Fruit fly (Drosophila melanogaster) whole organism, prepupa: ENCODE measurements around the gene CG6654.

Experiments used
- Blimp-1 ChIP-seq: fragments of 200-800 bp; sonication (Bioruptor generic); optimal IDR thresholded peaks from 3 replicates; lab custom pipeline; 2017; ENCODE audit warnings: missing biosample characterization, missing genetic modification characterization, mild to moderate bottlenecking, moderate library complexity, missing genetic modification reagents
- CG10631 ChIP-seq: fragments of 200-800 bp; sonication (Bioruptor generic); optimal IDR thresholded peaks from 2 replicates; lab custom pipeline; 2016; ENCODE audit warnings: missing biosample characterization, missing genetic modification characterization
- CG10669 ChIP-seq: fragments of 200-800 bp; sonication (Bioruptor generic); optimal IDR thresholded peaks from 3 replicates; lab custom pipeline; 2018; ENCODE audit warnings: missing biosample characterization, mild to moderate bottlenecking, missing genetic modification characterization, moderate library complexity
- CG11294 ChIP-seq: fragments of 200-800 bp; sonication (Bioruptor generic); IDR thresholded peaks from 2 replicates; pipeline ENCODE4 v1.3.6; 2022; ENCODE audit warnings: missing biosample characterization, missing genetic modification characterization
- CG11762 ChIP-seq: fragments of 200-800 bp; sonication (Bioruptor generic); optimal IDR thresholded peaks from 3 replicates; lab custom pipeline; 2016; ENCODE audit warnings: missing biosample characterization, missing genetic modification characterization; ENCODE audit not compliant: insufficient read depth
- CG15336 ChIP-seq: fragments of 200-800 bp; sonication (Bioruptor generic); IDR thresholded peaks from 2 replicates; pipeline ENCODE4 v1.3.6; 2022; ENCODE audit warnings: missing biosample characterization, missing genetic modification characterization
- CG1621 ChIP-seq: fragments of 200-800 bp; sonication (Bioruptor generic); optimal IDR thresholded peaks from 3 replicates; lab custom pipeline; 2018; ENCODE audit warnings: missing biosample characterization, mild to moderate bottlenecking, missing genetic modification characterization
- CG16779 ChIP-seq: fragments of 200-800 bp; sonication (Bioruptor generic); optimal IDR thresholded peaks from 3 replicates; lab custom pipeline; 2017; ENCODE audit warnings: missing biosample characterization, mild to moderate bottlenecking, missing genetic modification characterization
- CG31627 ChIP-seq: fragments of 200-800 bp; sonication (Bioruptor generic); optimal IDR thresholded peaks from 3 replicates; lab custom pipeline; 2016; ENCODE audit warnings: missing biosample characterization, missing genetic modification characterization
- CG34406 ChIP-seq: fragments of 200-800 bp; sonication (Bioruptor generic); optimal IDR thresholded peaks from 3 replicates; lab custom pipeline; 2016; ENCODE audit warnings: missing biosample characterization, missing genetic modification characterization
- CG3919 ChIP-seq: fragments of 200-800 bp; sonication (Bioruptor generic); optimal IDR thresholded peaks from 3 replicates; lab custom pipeline; 2016; ENCODE audit warnings: missing biosample characterization, missing genetic modification characterization
- CG4318 ChIP-seq: fragments of 200-800 bp; sonication (Bioruptor generic); optimal IDR thresholded peaks from 3 replicates; lab custom pipeline; 2017; ENCODE audit warnings: missing biosample characterization, mild to moderate bottlenecking, missing genetic modification characterization
- CG6163 ChIP-seq: fragments of 200-800 bp; sonication (Bioruptor generic); IDR thresholded peaks from 3 replicates; pipeline ENCODE4 v1.3.6; 2022; ENCODE audit warnings: missing biosample characterization, missing genetic modification characterization
- CG6276 ChIP-seq: fragments of 200-800 bp; sonication (Bioruptor generic); optimal IDR thresholded peaks from 2 replicates; lab custom pipeline; 2017; ENCODE audit warnings: missing biosample characterization, mild to moderate bottlenecking, missing genetic modification characterization
- CG6792 ChIP-seq: fragments of 200-800 bp; sonication (Bioruptor generic); optimal IDR thresholded peaks from 3 replicates; lab custom pipeline; 2016; ENCODE audit warnings: missing biosample characterization, missing genetic modification characterization
- CG6808 ChIP-seq: fragments of 200-800 bp; sonication (Bioruptor generic); optimal IDR thresholded peaks from 3 replicates; lab custom pipeline; 2017; ENCODE audit warnings: missing biosample characterization, missing genetic modification characterization, mild to moderate bottlenecking, moderate library complexity, missing genetic modification reagents
- CG6854 ChIP-seq: fragments of 200-800 bp; sonication (Bioruptor generic); optimal IDR thresholded peaks from 2 replicates; lab custom pipeline; 2017; ENCODE audit warnings: missing biosample characterization, mild to moderate bottlenecking, missing genetic modification characterization
- CG7368 ChIP-seq: fragments of 200-800 bp; sonication (Bioruptor generic); optimal IDR thresholded peaks from 3 replicates; lab custom pipeline; 2016; ENCODE audit warnings: missing biosample characterization, missing genetic modification characterization
- CG8319 ChIP-seq: fragments of 200-800 bp; sonication (Bioruptor generic); optimal IDR thresholded peaks from 3 replicates; lab custom pipeline; 2016; ENCODE audit warnings: missing biosample characterization, missing genetic modification characterization
- CG9139 ChIP-seq: fragments of 200-800 bp; sonication (Bioruptor generic); optimal IDR thresholded peaks from 3 replicates; lab custom pipeline; 2017; ENCODE audit warnings: missing biosample characterization, mild to moderate bottlenecking, missing genetic modification characterization
- Eip75B ChIP-seq: fragments of 200-800 bp; sonication (Bioruptor generic); optimal IDR thresholded peaks from 3 replicates; lab custom pipeline; 2016; ENCODE audit warnings: missing biosample characterization, missing genetic modification characterization
- Eip78C ChIP-seq: fragments of 200-800 bp; sonication (Bioruptor generic); peaks from one replicate; lab custom pipeline; 2016; ENCODE audit warnings: missing biosample characterization, missing genetic modification characterization
- Ets21C ChIP-seq: fragments of 200-800 bp; sonication (Bioruptor generic); optimal IDR thresholded peaks from 3 replicates; lab custom pipeline; 2016; ENCODE audit warnings: missing biosample characterization, missing genetic modification characterization
- Ets96B ChIP-seq: fragments of 200-800 bp; optimal IDR thresholded peaks from 2 replicates; lab custom pipeline; 2019; ENCODE audit warnings: missing biosample characterization, mild to moderate bottlenecking, missing genetic modification characterization, moderate library complexity
- Gug ChIP-seq: fragments of 200-800 bp; sonication (Bioruptor generic); IDR thresholded peaks from 2 replicates; pipeline ENCODE4 v1.3.6; 2022; ENCODE audit warnings: missing biosample characterization, missing genetic modification characterization
- Hr38 ChIP-seq: sonication (Bioruptor generic); optimal IDR thresholded peaks from 2 replicates; lab custom pipeline; 2016; ENCODE audit warnings: missing biosample characterization, missing genetic modification characterization
- Hr39 ChIP-seq: fragments of 200-800 bp; sonication (Bioruptor generic); optimal IDR thresholded peaks from 2 replicates; lab custom pipeline; 2016; ENCODE audit warnings: missing biosample characterization, missing genetic modification characterization
- Hr4 ChIP-seq: fragments of 200-800 bp; sonication (Bioruptor generic); optimal IDR thresholded peaks from 3 replicates; lab custom pipeline; 2016; ENCODE audit warnings: missing biosample characterization, missing genetic modification characterization
- Lpt ChIP-seq: fragments of 200-800 bp; sonication (Bioruptor generic); optimal IDR thresholded peaks from 3 replicates; lab custom pipeline; 2016; ENCODE audit warnings: missing biosample characterization, missing genetic modification characterization
- Met ChIP-seq: fragments of 200-800 bp; sonication (Bioruptor generic); optimal IDR thresholded peaks from 3 replicates; lab custom pipeline; 2016; ENCODE audit warnings: missing biosample characterization, missing genetic modification characterization
- Sox102F ChIP-seq: fragments of 200-800 bp; sonication (Bioruptor generic); optimal IDR thresholded peaks from 2 replicates; lab custom pipeline; 2016; ENCODE audit warnings: missing biosample characterization, mild to moderate bottlenecking, missing genetic modification characterization
- achi ChIP-seq: fragments of 200-800 bp; sonication (Bioruptor generic); optimal IDR thresholded peaks from 3 replicates; lab custom pipeline; 2016; ENCODE audit warnings: missing biosample characterization, missing genetic modification characterization
- acj6 ChIP-seq: fragments of 200-800 bp; sonication (Bioruptor generic); optimal IDR thresholded peaks from 3 replicates; lab custom pipeline; 2016; ENCODE audit warnings: missing biosample characterization, missing genetic modification characterization
- cyc ChIP-seq: fragments of 200-800 bp; sonication (Bioruptor generic); optimal IDR thresholded peaks from 3 replicates; lab custom pipeline; 2016; ENCODE audit warnings: missing biosample characterization, missing genetic modification characterization
- dac ChIP-seq: fragments of 200-800 bp; sonication (Bioruptor generic); optimal IDR thresholded peaks from 2 replicates; lab custom pipeline; 2017; ENCODE audit warnings: missing biosample characterization, mild to moderate bottlenecking, missing genetic modification characterization
- dsx ChIP-seq: fragments of 200-800 bp; optimal IDR thresholded peaks from 3 replicates; lab custom pipeline; 2019; ENCODE audit warnings: missing biosample characterization, mild to moderate bottlenecking, missing genetic modification characterization, moderate library complexity; ENCODE audit not compliant: poor library complexity, severe bottlenecking
- eg ChIP-seq: fragments of 200-800 bp; sonication (Bioruptor generic); IDR thresholded peaks from 3 replicates; pipeline ENCODE4 v1.3.6; 2022; ENCODE audit warnings: missing biosample characterization, missing genetic modification characterization
- esn ChIP-seq: fragments of 200-800 bp; sonication (Bioruptor generic); optimal IDR thresholded peaks from 2 replicates; lab custom pipeline; 2016; ENCODE audit warnings: missing biosample characterization, mild to moderate bottlenecking, missing genetic modification characterization, moderate library complexity
- fd59A ChIP-seq: fragments of 200-800 bp; sonication (Bioruptor generic); optimal IDR thresholded peaks from 2 replicates; lab custom pipeline; 2017; ENCODE audit warnings: missing biosample characterization, mild to moderate bottlenecking, missing genetic modification characterization, missing genetic modification reagents
- fd85E ChIP-seq: fragments of 200-800 bp; sonication (Bioruptor generic); optimal IDR thresholded peaks from 3 replicates; lab custom pipeline; 2016; ENCODE audit warnings: missing biosample characterization, missing genetic modification characterization
- fkh ChIP-seq: fragments of 200-800 bp; sonication (Bioruptor generic); optimal IDR thresholded peaks from 3 replicates; lab custom pipeline; 2017; ENCODE audit warnings: missing biosample characterization, mild to moderate bottlenecking, missing genetic modification characterization, moderate library complexity
- lz ChIP-seq: fragments of 200-800 bp; sonication (Bioruptor generic); optimal IDR thresholded peaks from 3 replicates; lab custom pipeline; 2016; ENCODE audit warnings: missing biosample characterization, missing genetic modification characterization
- net ChIP-seq: fragments of 200-800 bp; sonication (Bioruptor generic); optimal IDR thresholded peaks from 3 replicates; lab custom pipeline; 2016; ENCODE audit warnings: missing biosample characterization, missing genetic modification characterization
- pdm3 ChIP-seq: fragments of 200-800 bp; sonication (Bioruptor generic); optimal IDR thresholded peaks from 3 replicates; lab custom pipeline; 2016; ENCODE audit warnings: missing biosample characterization, missing genetic modification characterization
- salr ChIP-seq, 2 experiments: fragments of 200-800 bp; sonication (Bioruptor generic); optimal IDR thresholded peaks; 3 replicates each; lab custom pipeline; 2016 to 2018; ENCODE audit warnings: missing biosample characterization in 2 of 2, missing genetic modification characterization in 2 of 2, mild to moderate bottlenecking in 1 of 2
- spab ChIP-seq: fragments of 200-800 bp; sonication (Bioruptor generic); optimal IDR thresholded peaks from 2 replicates; lab custom pipeline; 2017; ENCODE audit warnings: missing biosample characterization, mild to moderate bottlenecking, missing genetic modification characterization, missing genetic modification reagents
- ss ChIP-seq, 2 experiments: fragments of 200-800 bp; sonication (Bioruptor generic); optimal IDR thresholded peaks; 2 replicates in 1 of 2; 3 replicates in 1 of 2; lab custom pipeline; 2017 to 2018; ENCODE audit warnings: mild to moderate bottlenecking in 2 of 2, missing biosample characterization in 2 of 2, missing genetic modification characterization in 2 of 2, moderate library complexity in 1 of 2
- svp ChIP-seq: fragments of 200-800 bp; sonication (Bioruptor generic); peaks from one replicate; lab custom pipeline; 2016; ENCODE audit warnings: missing biosample characterization, missing genetic modification characterization
- topi ChIP-seq: fragments of 200-800 bp; sonication (Bioruptor generic); optimal IDR thresholded peaks from 3 replicates; lab custom pipeline; 2016; ENCODE audit warnings: missing biosample characterization, missing genetic modification characterization
- vri ChIP-seq: fragments of 200-800 bp; sonication (Bioruptor generic); optimal IDR thresholded peaks from 3 replicates; lab custom pipeline; 2016; ENCODE audit warnings: missing biosample characterization, mild to moderate bottlenecking, missing genetic modification characterization

CG6654 gene

DNA sequence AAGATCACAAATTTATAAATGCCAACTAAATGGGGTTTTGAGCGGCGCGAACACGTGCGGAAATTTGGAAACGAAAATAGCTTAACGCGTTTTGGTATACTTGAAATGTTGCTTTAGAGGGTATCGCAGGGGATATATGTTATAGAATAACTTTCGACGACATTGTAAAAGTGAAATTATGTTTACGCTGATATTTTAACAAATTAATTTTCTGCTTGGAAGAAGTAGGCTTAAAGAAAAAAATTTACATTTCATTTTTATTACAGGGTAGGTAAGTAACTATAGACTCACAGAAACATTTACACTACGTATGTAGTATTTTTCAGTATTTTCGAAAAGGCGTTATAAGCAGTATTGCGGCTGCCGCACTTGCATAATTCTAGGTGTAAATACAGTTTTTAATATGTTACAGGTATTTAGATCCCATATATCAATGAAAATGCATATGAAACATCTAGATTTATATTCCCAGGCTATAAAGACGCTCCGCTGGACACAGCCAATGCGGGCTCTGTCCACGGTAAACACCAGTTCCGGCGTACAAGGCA is 15.9 kb upstream of the CG6654 start, which contains the start of the genes Art3 and mRpS10 (continued):
- peak; percentile 99 for TF ChIP-seq CG6854 (GFP tag; lab: Kevin White, UChicago)
- TF ChIP-seq eg (GFP tag; lab: Robert Waterston, UW): peak; percentile 100
- TF ChIP-seq CG10669 (GFP tag; lab: Kevin White, UChicago): peak; percentile 100
- peak; percentile 98 for TF ChIP-seq Blimp-1 (GFP tag; lab: Kevin White, UChicago)
- peak; percentile 100 for TF ChIP-seq CG7368 (GFP tag; lab: Kevin White, UChicago)
- peak; percentile 100 for TF ChIP-seq CG11294 (GFP tag; lab: Robert Waterston, UW)
- TF ChIP-seq fd59A: peak; percentile 100
- TF ChIP-seq spab (GFP tag; lab: Kevin White, UChicago): peak; percentile 100
- peak; percentile 100 for TF ChIP-seq CG6163 (GFP tag; lab: Robert Waterston, UW)
- peak; percentile 100 for TF ChIP-seq svp (GFP tag; lab: Kevin White, UChicago)
- peak; percentile 100 for TF ChIP-seq Hr39 (GFP tag; lab: Kevin White, UChicago)
- TF ChIP-seq ss (GFP tag; optimal IDR thresholded peaks at IDR 0.05; lab: Kevin White, UChicago): peak; percentile 99 to 100
- peak; percentile 99 for TF ChIP-seq achi (GFP tag; lab: Kevin White, UChicago)
- TF ChIP-seq CG8319 (GFP tag; lab: Kevin White, UChicago): peak; percentile 100
- TF ChIP-seq CG6792 (GFP tag; lab: Kevin White, UChicago): peak; percentile 100
- TF ChIP-seq CG3919 (GFP tag; lab: Kevin White, UChicago): peak; percentile 100
- TF ChIP-seq CG16779 (tag; lab: Kevin White, UChicago): peak; percentile 99
- TF ChIP-seq Eip75B: peak; percentile 100
- peak; percentile 100 for TF ChIP-seq Gug
- TF ChIP-seq fkh (GFP tag; lab: Kevin White, UChicago): peak; percentile 97
- TF ChIP-seq CG10631: peak; percentile 100
- TF ChIP-seq CG9139: peak; percentile 99
- TF ChIP-seq cyc (GFP tag; lab: Kevin White, UChicago): peak; percentile 100
- peak; percentile 99 for TF ChIP-seq Sox102F (GFP tag; lab: Kevin White, UChicago)
- peak; percentile 100 for TF ChIP-seq CG11762 (GFP tag; lab: Kevin White, UChicago)
- TF ChIP-seq acj6 (GFP tag; lab: Kevin White, UChicago): peak; percentile 100
- peak; percentile 100 for TF ChIP-seq esn (GFP tag; lab: Kevin White, UChicago)
- peak; percentile 98 for TF ChIP-seq dac
- peak; percentile 96 for TF ChIP-seq Hr38 (GFP tag; lab: Kevin White, UChicago)
- peak; percentile 100 for TF ChIP-seq CG15336 (GFP tag; lab: Robert Waterston, UW)
- peak; percentile 100 for TF ChIP-seq net (GFP tag; lab: Kevin White, UChicago)
- peak; percentile 98 for TF ChIP-seq fd85E (GFP tag; lab: Kevin White, UChicago)
- peak; percentile 99 for TF ChIP-seq CG6276 (GFP tag; lab: Kevin White, UChicago)
- peak; percentile 99 for TF ChIP-seq vri (GFP tag; lab: Kevin White, UChicago)
- TF ChIP-seq Eip78C (GFP tag; lab: Kevin White, UChicago): peak; percentile 100
- peak; percentile 100 for TF ChIP-seq salr (GFP tag; optimal IDR thresholded peaks at IDR 0.05; lab: Kevin White, UChicago)
- TF ChIP-seq CG34406 (GFP tag; lab: Kevin White, UChicago): peak; percentile 100
- peak; percentile 100 for TF ChIP-seq Met (GFP tag; lab: Kevin White, UChicago)
- peak; percentile 100 for TF ChIP-seq Ets21C (GFP tag; lab: Kevin White, UChicago)
- peak; percentile 99 for TF ChIP-seq CG1621 (tag; lab: Kevin White, UChicago)

DNA sequence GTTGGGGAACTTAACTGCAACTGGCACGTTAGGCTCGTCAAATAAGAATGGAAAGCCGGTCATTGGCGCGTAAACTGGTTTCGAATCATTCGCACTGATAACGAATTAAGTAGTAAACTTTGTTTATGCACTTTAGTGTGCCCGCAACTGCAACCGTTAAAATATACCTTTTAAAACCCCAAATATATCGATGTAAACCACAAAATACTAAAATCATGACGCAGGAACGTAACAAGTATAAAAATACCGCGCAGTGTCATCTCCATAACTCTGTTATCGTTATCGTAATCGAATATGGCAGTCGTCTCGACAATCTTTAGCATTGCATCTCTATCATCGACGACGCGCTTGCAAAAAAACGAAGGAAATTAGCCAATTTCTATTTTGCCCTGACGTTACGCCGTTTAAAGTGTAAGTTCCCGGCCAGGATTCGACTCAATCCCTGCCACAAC is 11.8 kb upstream of the CG6654 start, which contains the start of the genes CG31344 and Caf1-55:
Gene CG31344 (minus strand): TSS at position 51 of the 452 bp plus-strand sequence.
Gene Caf1-55 (plus strand): TSS at position 298 of the 452 bp plus-strand sequence.
- no peak for TF ChIP-seq pdm3 (GFP tag; lab: Kevin White, UChicago)
- TF ChIP-seq dsx (GFP tag; lab: Kevin White, UChicago): peak; percentile 73
- TF ChIP-seq esn (GFP tag; lab: Kevin White, UChicago): peak; percentile 3
- no peak for TF ChIP-seq dac
- no peak for TF ChIP-seq CG16779 (tag; lab: Kevin White, UChicago)
- TF ChIP-seq Gug: no peak
- TF ChIP-seq CG9139: no peak
- no peak for TF ChIP-seq CG6808 (GFP tag; lab: Kevin White, UChicago)
- no peak for TF ChIP-seq Hr4 (GFP tag; lab: Kevin White, UChicago)
- no peak for TF ChIP-seq Lpt
- TF ChIP-seq CG1621 (tag; lab: Kevin White, UChicago): no peak
- TF ChIP-seq CG31627 (GFP tag; lab: Kevin White, UChicago): peak; percentile 2
- TF ChIP-seq CG3919 (GFP tag; lab: Kevin White, UChicago): no peak
- TF ChIP-seq lz (GFP tag; lab: Kevin White, UChicago): no peak
- no peak for TF ChIP-seq Ets96B
- peak; percentile 19 for TF ChIP-seq fkh (GFP tag; lab: Kevin White, UChicago)
- TF ChIP-seq CG4318 (GFP tag; lab: Kevin White, UChicago): no peak
- no peak for TF ChIP-seq topi (GFP tag; lab: Kevin White, UChicago)
